Fruit fly (Drosophila melanogaster) whole organism, embryonic: ENCODE data around the gene CG18095.
A peak's percentile ranks its signal among the peaks of the same experiment; 100 is the strongest.

Source experiments
- ATbp ChIP-seq: fragments of 200-800 bp; sonication (Bioruptor generic); optimal IDR thresholded peaks from 2 replicates; lab custom pipeline; 2017; ENCODE audit warnings: missing biosample characterization, mild to moderate bottlenecking, missing genetic modification characterization, missing genetic modification reagents
- CG11695 ChIP-seq: fragments of 200-800 bp; sonication (Bioruptor generic); IDR thresholded peaks from 3 replicates; pipeline ENCODE4 v1.3.6; 2022; ENCODE audit warnings: missing biosample characterization, missing genetic modification characterization
- CG13894 ChIP-seq: fragments of 200-800 bp; sonication (Bioruptor generic); optimal IDR thresholded peaks from 3 replicates; lab custom pipeline; 2018; ENCODE audit warnings: missing biosample characterization, mild to moderate bottlenecking, missing genetic modification characterization, moderate library complexity
- CG14965 ChIP-seq: fragments of 200-800 bp; sonication (Bioruptor generic); optimal IDR thresholded peaks from 2 replicates; lab custom pipeline; 2016; ENCODE audit warnings: missing biosample characterization, missing genetic modification characterization, borderline replicate concordance
- CG2889 ChIP-seq: fragments of 200-800 bp; sonication (Bioruptor generic); IDR thresholded peaks from 3 replicates; pipeline ENCODE4 v1.3.6; 2022; ENCODE audit warnings: missing biosample characterization, missing genetic modification characterization
- CG32767 ChIP-seq: fragments of 200-800 bp; sonication (Bioruptor generic); IDR thresholded peaks from 2 replicates; pipeline ENCODE4 v1.3.6; 2022; ENCODE audit warnings: missing biosample characterization, missing genetic modification characterization
- CG34224 ChIP-seq: fragments of 200-800 bp; sonication (Bioruptor generic); IDR thresholded peaks from 3 replicates; pipeline ENCODE4 v1.3.6; 2022; ENCODE audit warnings: missing biosample characterization, missing genetic modification characterization; ENCODE audit not compliant: partially characterized antibody
- CG34376 ChIP-seq: fragments of 200-800 bp; sonication (Bioruptor generic); optimal IDR thresholded peaks from 2 replicates; lab custom pipeline; 2018; ENCODE audit warnings: missing biosample characterization, mild to moderate bottlenecking, missing genetic modification characterization
- CG4424 ChIP-seq: fragments of 200-800 bp; sonication (Bioruptor generic); optimal IDR thresholded peaks from 3 replicates; lab custom pipeline; 2016; ENCODE audit warnings: missing biosample characterization, missing genetic modification characterization
- CG5180 ChIP-seq: fragments of 200-800 bp; sonication (Bioruptor generic); optimal IDR thresholded peaks from 3 replicates; lab custom pipeline; 2017; ENCODE audit warnings: missing biosample characterization, missing genetic modification characterization, mild to moderate bottlenecking, moderate library complexity, missing genetic modification reagents
- CG8089 ChIP-seq: fragments of 200-800 bp; sonication (Bioruptor generic); optimal IDR thresholded peaks from 3 replicates; lab custom pipeline; 2016; ENCODE audit warnings: missing biosample characterization, missing genetic modification characterization
- CG9817 ChIP-seq: fragments of 200-800 bp; sonication (Bioruptor generic); optimal IDR thresholded peaks from 2 replicates; lab custom pipeline; 2018; ENCODE audit warnings: missing biosample characterization, mild to moderate bottlenecking, missing genetic modification characterization, moderate library complexity
- GATAe ChIP-seq: fragments of 200-800 bp; sonication (Bioruptor generic); conservative IDR thresholded peaks from 2 replicates; pipeline ENCODE4 v1.3.6; 2022; ENCODE audit warnings: missing biosample characterization, missing genetic modification characterization
- Jarid2 ChIP-seq: fragments of 200-800 bp; sonication (Bioruptor generic); optimal IDR thresholded peaks from 3 replicates; lab custom pipeline; 2017; ENCODE audit warnings: mild to moderate bottlenecking, missing biosample characterization, missing genetic modification reagents, missing genetic modification characterization
- MESR4 ChIP-seq: fragments of 200-800 bp; sonication (Bioruptor generic); optimal IDR thresholded peaks from 2 replicates; lab custom pipeline; 2018; ENCODE audit warnings: missing biosample characterization, mild to moderate bottlenecking, missing genetic modification characterization, moderate library complexity
- Mad ChIP-seq: fragments of 200-800 bp; sonication (Bioruptor generic); optimal IDR thresholded peaks from 2 replicates; lab custom pipeline; 2016; ENCODE audit warnings: missing biosample characterization, missing genetic modification characterization
- Med ChIP-seq: fragments of 200-800 bp; sonication (Bioruptor generic); peaks from one replicate; lab custom pipeline; 2016; ENCODE audit warnings: missing biosample characterization, missing genetic modification characterization, mild to moderate bottlenecking, inconsistent platforms, moderate library complexity
- PHDP ChIP-seq: fragments of 200-800 bp; sonication (Bioruptor generic); optimal IDR thresholded peaks from 3 replicates; lab custom pipeline; 2018; ENCODE audit warnings: missing biosample characterization, mild to moderate bottlenecking, missing genetic modification characterization, moderate library complexity
- Xrp1 ChIP-seq: fragments of 200-800 bp; sonication (Bioruptor generic); IDR thresholded peaks from 2 replicates; pipeline ENCODE4 v1.3.6; 2022; ENCODE audit warnings: missing biosample characterization, missing genetic modification characterization
- bab2 ChIP-seq: fragments of 200-800 bp; sonication (Bioruptor generic); optimal IDR thresholded peaks from 2 replicates; lab custom pipeline; 2016; ENCODE audit warnings: missing biosample characterization, missing genetic modification characterization
- cwo ChIP-seq: fragments of 200-800 bp; sonication (Bioruptor generic); optimal IDR thresholded peaks from 3 replicates; lab custom pipeline; 2017; ENCODE audit warnings: missing biosample characterization, missing genetic modification characterization, mild to moderate bottlenecking, moderate library complexity, missing genetic modification reagents
- exex ChIP-seq: fragments of 200-800 bp; sonication (Bioruptor generic); optimal IDR thresholded peaks from 4 replicates; lab custom pipeline; 2018; ENCODE audit warnings: missing biosample characterization, mild to moderate bottlenecking, missing genetic modification characterization, moderate library complexity
- fd102C ChIP-seq: fragments of 200-800 bp; sonication (Bioruptor generic); optimal IDR thresholded peaks from 2 replicates; lab custom pipeline; 2018; ENCODE audit warnings: missing biosample characterization, mild to moderate bottlenecking, missing genetic modification characterization, moderate library complexity
- grn ChIP-seq: fragments of 200-800 bp; sonication (Bioruptor generic); optimal IDR thresholded peaks from 3 replicates; lab custom pipeline; 2017; ENCODE audit warnings: missing biosample characterization, missing genetic modification characterization
- h ChIP-seq: fragments of >200 bp; optimal IDR thresholded peaks from 2 replicates; lab custom pipeline; 2017
- hkb ChIP-seq, 2 experiments: fragments of 200-800 bp in 1 of 2; fragments of >200 bp in 1 of 2; sonication (Bioruptor generic) in 1 of 2; IDR thresholded peaks in 1 of 2; optimal IDR thresholded peaks in 1 of 2; 2 replicates each; pipeline versions ENCODE4 v1.3.6 to Lab custom; 2017 to 2022; ENCODE audit warnings: missing biosample characterization in 1 of 2, missing genetic modification characterization in 1 of 2
- maf-S ChIP-seq: fragments of 200-800 bp; sonication (Bioruptor generic); optimal IDR thresholded peaks from 2 replicates; lab custom pipeline; 2016; ENCODE audit warnings: missing biosample characterization, missing genetic modification characterization
- mirr ChIP-seq: fragments of 200-800 bp; sonication (Bioruptor generic); optimal IDR thresholded peaks from 3 replicates; lab custom pipeline; 2018; ENCODE audit warnings: missing biosample characterization, mild to moderate bottlenecking, missing genetic modification characterization
- onecut ChIP-seq: fragments of 200-800 bp; sonication (Bioruptor generic); IDR thresholded peaks from 2 replicates; pipeline ENCODE4 v1.3.6; 2022; ENCODE audit warnings: missing biosample characterization, missing genetic modification characterization
- pros ChIP-seq: fragments of 200-800 bp; sonication (Bioruptor generic); optimal IDR thresholded peaks from 3 replicates; lab custom pipeline; 2019; ENCODE audit warnings: missing biosample characterization, mild to moderate bottlenecking, missing genetic modification characterization, moderate library complexity
- repo ChIP-seq: fragments of 200-800 bp; sonication (Bioruptor generic); optimal IDR thresholded peaks from 2 replicates; lab custom pipeline; 2016; ENCODE audit warnings: missing biosample characterization, missing genetic modification characterization
- sens-2 ChIP-seq: fragments of 200-800 bp; sonication (Bioruptor generic); IDR thresholded peaks from 2 replicates; pipeline ENCODE4 v1.3.6; 2022; ENCODE audit warnings: missing biosample characterization, missing genetic modification characterization
- slbo ChIP-seq: fragments of 200-800 bp; sonication (Bioruptor generic); IDR thresholded peaks from 2 replicates; pipeline ENCODE4 v1.3.6; 2022; ENCODE audit warnings: missing biosample characterization, missing genetic modification characterization
- sug ChIP-seq: fragments of 200-800 bp; optimal IDR thresholded peaks from 2 replicates; lab custom pipeline; 2019; ENCODE audit warnings: missing biosample characterization, mild to moderate bottlenecking, missing genetic modification characterization, moderate library complexity
- vnd ChIP-seq: fragments of 200-800 bp; sonication (Bioruptor generic); IDR thresholded peaks from 3 replicates; pipeline ENCODE4 v1.3.6; 2022; ENCODE audit warnings: missing biosample characterization, missing genetic modification characterization; ENCODE audit not compliant: partially characterized antibody

Gene CG18095

dm6 chr2L:14013478-14013877 lies 17.9 kb downstream of the CG18095 start (continued):
- peak; percentile 38 for TF ChIP-seq Jarid2 (GFP tag; lab: Kevin White, UChicago)
- TF ChIP-seq CG5180 (GFP tag; lab: Kevin White, UChicago) = peak; percentile 23
- no peak for TF ChIP-seq CG4424 (GFP tag; lab: Kevin White, UChicago)
- TF ChIP-seq CG2889 (GFP tag; lab: Robert Waterston, UW) = no peak
- peak; percentile 96 for TF ChIP-seq GATAe
- no peak for TF ChIP-seq CG9817
- TF ChIP-seq h (lab: Kevin White, UChicago) = no peak
- no peak for TF ChIP-seq CG32767 (GFP tag; lab: Robert Waterston, UW)
- no peak for TF ChIP-seq PHDP (tag; lab: Kevin White, UChicago)

dm6 chr2L:14012304-14013054 lies 18.9 kb downstream of the CG18095 start, which contains the start of gene bgm:
TSS of gene bgm (plus strand) at chr2L:14013004.
- no peak for TF ChIP-seq fd102C
- TF ChIP-seq ATbp (GFP tag; lab: Kevin White, UChicago) = no peak
- peak; percentile 80 for TF ChIP-seq CG34376
- TF ChIP-seq Mad (GFP tag; lab: Kevin White, UChicago) = no peak
- no peak for TF ChIP-seq repo (GFP tag; lab: Kevin White, UChicago)
- TF ChIP-seq mirr (GFP tag; lab: Kevin White, UChicago) = peak; percentile 31
- TF ChIP-seq Med (GFP tag; lab: Kevin White, UChicago) = peak; percentile 43
- 0 out of 2 replicates have a peak, but pooled peaks have one; percentile 46 for TF ChIP-seq sens-2 (GFP tag; lab: Robert Waterston, UW)
- peak; percentile 40; the same call in 1 of the 2 replicates for TF ChIP-seq GATAe
- TF ChIP-seq Xrp1 (GFP tag; lab: Robert Waterston, UW) = 0 out of 2 replicates have a peak, but pooled peaks have one; percentile 20
- no peak for TF ChIP-seq CG14965 (GFP tag; lab: Kevin White, UChicago)
- TF ChIP-seq cwo = peak; percentile 41
- peak; percentile 84 for TF ChIP-seq exex
- no peak for TF ChIP-seq vnd (GFP tag; lab: Robert Waterston, UW)
- TF ChIP-seq grn (GFP tag; lab: Kevin White, UChicago) = peak; percentile 90
- no peak for TF ChIP-seq maf-S (GFP tag; lab: Kevin White, UChicago)
- TF ChIP-seq MESR4 (GFP tag; lab: Kevin White, UChicago) = no peak
- no peak for TF ChIP-seq hkb (optimal IDR thresholded peaks at IDR 0.05; lab: Kevin White, UChicago)
- TF ChIP-seq hkb (GFP tag; IDR thresholded peaks at IDR 0.05; lab: Robert Waterston, UW) = no peak
- TF ChIP-seq pros (GFP tag; lab: Kevin White, UChicago) = no peak
- TF ChIP-seq bab2 (GFP tag; lab: Kevin White, UChicago) = no peak
- TF ChIP-seq CG13894 (tag; lab: Kevin White, UChicago) = peak; percentile 66
- TF ChIP-seq CG34224 (GFP tag; lab: Robert Waterston, UW) = no peak
- TF ChIP-seq sug = peak; percentile 31
- TF ChIP-seq slbo (GFP tag; lab: Robert Waterston, UW) = no peak
- TF ChIP-seq CG11695 (GFP tag; lab: Robert Waterston, UW) = no peak
- no peak for TF ChIP-seq CG8089 (GFP tag; lab: Kevin White, UChicago)
- peak; percentile 63; the same call in 1 of the 2 replicates for TF ChIP-seq onecut
- TF ChIP-seq, all 482 proteins: peak for 12
